Worm (Caenorhabditis elegans) whole organism, L4/young adult: Measurements from ENCODE around the gene cyp-33D1.

Source experiments
- W03F9.2 ChIP-seq: fragments of 150-350 bp; optimal IDR thresholded peaks from 2 replicates; lab custom pipeline; 2014; ENCODE audit warnings: missing biosample characterization, missing genetic modification characterization
- dao-5 ChIP-seq: sonication (generic microtip); optimal IDR thresholded peaks from 2 replicates; lab custom pipeline; 2016; ENCODE audit warnings: missing genotype, missing genetic modification characterization, moderate library complexity, missing compliant biosample characterization
- him-1 ChIP-seq: sonication (generic microtip); optimal IDR thresholded peaks from 2 replicates; lab custom pipeline; 2016; ENCODE audit warnings: missing genotype, missing genetic modification reagents, missing genetic modification characterization, missing compliant biosample characterization

The cyp-33D1 gene

ce11 chrV:16132705-16133104 lies 43.0 kb downstream of the cyp-33D1 start, which contains the start of gene fbxa-144:
TSS of gene fbxa-144 (minus strand) at chrV:16132805.
- TF ChIP-seq W03F9.2 (tag; lab: Kevin White, UChicago) (no peak), him-1 (tag; lab: Kevin White, UChicago) (no peak), dao-5 (tag; lab: Kevin White, UChicago) (no peak)

DNA sequence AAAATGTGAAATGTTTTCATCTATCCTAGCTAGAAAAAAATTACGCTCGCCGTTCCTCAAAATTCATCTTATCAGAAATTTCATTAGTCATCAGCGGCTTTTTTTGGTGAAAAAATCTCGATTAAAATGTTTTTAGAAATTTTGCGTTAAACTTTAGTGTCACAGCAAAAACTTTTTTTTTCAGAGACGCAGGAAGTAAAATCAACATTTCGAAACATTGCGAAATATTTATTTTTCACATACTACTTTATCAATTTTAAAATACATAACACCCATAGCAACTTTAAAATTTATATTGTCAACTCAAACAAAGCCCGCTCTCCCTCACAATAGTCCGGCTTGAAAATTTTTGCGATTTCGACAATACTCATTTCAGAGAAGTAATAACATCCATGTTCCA lies 43.4 kb downstream of the cyp-33D1 start:
- TF ChIP-seq dao-5 (tag; lab: Kevin White, UChicago) (no peak), W03F9.2 (tag; lab: Kevin White, UChicago) (no peak), him-1 (tag; lab: Kevin White, UChicago) (no peak)

DNA sequence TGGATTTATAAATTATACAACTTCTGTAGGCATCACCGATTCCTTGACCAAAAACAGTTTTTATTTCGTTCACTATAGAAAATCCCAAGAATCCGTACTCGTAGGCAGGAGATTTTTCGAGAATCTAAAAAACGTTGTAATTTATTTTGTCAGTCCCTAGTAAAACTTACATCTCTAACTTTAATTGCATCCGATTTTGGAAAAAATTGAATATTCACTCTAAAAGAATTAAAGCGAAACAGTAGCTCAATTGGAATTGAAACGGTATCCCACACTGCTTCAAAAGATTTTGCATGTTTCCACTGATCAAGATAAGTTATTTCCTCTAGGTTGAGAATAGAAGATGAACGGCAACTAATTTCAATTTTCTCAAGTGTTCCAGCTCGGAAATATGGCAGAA lies 44.4 kb downstream of the cyp-33D1 start, which contains the start of gene fbxa-142:
TSS of gene fbxa-142 (minus strand) at position 101 of the 400 bp plus-strand sequence.
- no peak for TF ChIP-seq dao-5 (tag; lab: Kevin White, UChicago)
- TF ChIP-seq him-1 (tag; lab: Kevin White, UChicago), result no peak
- TF ChIP-seq W03F9.2 (tag; lab: Kevin White, UChicago), result no peak

ce11 chrV:16129116-16129515 lies 46.5 kb downstream of the cyp-33D1 start:
- TF ChIP-seq W03F9.2 (tag; lab: Kevin White, UChicago) (no peak), dao-5 (tag; lab: Kevin White, UChicago) (no peak), him-1 (tag; lab: Kevin White, UChicago) (no peak)

ce11 chrV:16127401-16127800 lies 48.3 kb downstream of the cyp-33D1 start, which contains the start of gene fbxa-143:
TSS of gene fbxa-143 (minus strand) at chrV:16127501.
- TF ChIP-seq W03F9.2 (tag; lab: Kevin White, UChicago) (no peak), dao-5 (tag; lab: Kevin White, UChicago) (no peak), him-1 (tag; lab: Kevin White, UChicago) (no peak)

- TF ChIP-seq him-1 (tag; lab: Kevin White, UChicago) (no peak), W03F9.2 (tag; lab: Kevin White, UChicago) (no peak), dao-5 (tag; lab: Kevin White, UChicago) (no peak)
Observed at ce11 chrV:16124739-16125138, 50.9 kb downstream of the cyp-33D1 start, which contains the start of gene nhr-111. TSS of gene nhr-111 (minus strand) at chrV:16124839.
